Worm (Caenorhabditis elegans) whole organism, late embryonic: ENCODE measurements around the gene Y38E10A.24.

ENCODE experiments used
- C08G9.2 ChIP-seq: sonication (generic microtip); optimal IDR thresholded peaks from 2 replicates; lab custom pipeline; 2016; ENCODE audit warnings: mild to moderate bottlenecking, missing genetic modification characterization, moderate library complexity, missing compliant biosample characterization
- C38D4.7 ChIP-seq: fragments of 200-800 bp; sonication (Bioruptor generic); optimal IDR thresholded peaks from 2 replicates; lab custom pipeline; 2018; ENCODE audit warnings: mild to moderate bottlenecking, missing genetic modification characterization, moderate library complexity, missing compliant biosample characterization
- F13H6.1 ChIP-seq: sonication (generic microtip); optimal IDR thresholded peaks from 2 replicates; lab custom pipeline; 2016; ENCODE audit warnings: missing genetic modification characterization, missing compliant biosample characterization
- T23F11.4 ChIP-seq: fragments of 200-800 bp; sonication (Bioruptor generic); optimal IDR thresholded peaks from 2 replicates; lab custom pipeline; 2018; ENCODE audit warnings: mild to moderate bottlenecking, missing genetic modification characterization, missing compliant biosample characterization
- Y22D7AL.16 ChIP-seq: sonication (generic microtip); optimal IDR thresholded peaks from 2 replicates; lab custom pipeline; 2016; ENCODE audit warnings: missing genetic modification characterization, missing compliant biosample characterization
- ceh-14 ChIP-seq: sonication (generic microtip); optimal IDR thresholded peaks from 2 replicates; lab custom pipeline; 2016; ENCODE audit warnings: missing genotype, missing genetic modification characterization, missing compliant biosample characterization
- ceh-18 ChIP-seq: sonication (generic microtip); optimal IDR thresholded peaks from 2 replicates; lab custom pipeline; 2016; ENCODE audit warnings: missing genetic modification characterization, missing compliant biosample characterization
- ceh-2 ChIP-seq: sonication (generic microtip); optimal IDR thresholded peaks from 2 replicates; lab custom pipeline; 2016; ENCODE audit warnings: missing genotype, missing genetic modification characterization, missing compliant biosample characterization
- ceh-22 ChIP-seq: sonication (generic microtip); optimal IDR thresholded peaks from 2 replicates; lab custom pipeline; 2017; ENCODE audit warnings: missing biosample characterization, missing genetic modification characterization
- ceh-24 ChIP-seq: sonication (generic microtip); optimal IDR thresholded peaks from 2 replicates; lab custom pipeline; 2016; ENCODE audit warnings: mild to moderate bottlenecking, missing genetic modification characterization, missing compliant biosample characterization
- ceh-45 ChIP-seq: fragments of 200-800 bp; sonication (Bioruptor generic); IDR thresholded peaks from 2 replicates; pipeline ENCODE4 v1.3.6; 2022; ENCODE audit warnings: missing genetic modification reagents, missing genetic modification characterization, missing compliant biosample characterization
- che-1 ChIP-seq: sonication (generic microtip); optimal IDR thresholded peaks from 2 replicates; lab custom pipeline; 2016; ENCODE audit warnings: mild to moderate bottlenecking, missing genetic modification characterization, missing compliant biosample characterization
- elt-2 ChIP-seq: sonication (generic microtip); optimal IDR thresholded peaks from 2 replicates; lab custom pipeline; 2016; ENCODE audit warnings: missing genetic modification reagents, missing genetic modification characterization, missing compliant biosample characterization
- elt-4 ChIP-seq: sonication (generic microtip); optimal IDR thresholded peaks from 2 replicates; lab custom pipeline; 2016; ENCODE audit warnings: missing genetic modification characterization, missing compliant biosample characterization
- ets-4 ChIP-seq: sonication (generic microtip); optimal IDR thresholded peaks from 2 replicates; lab custom pipeline; 2016; ENCODE audit warnings: missing genetic modification characterization, missing compliant biosample characterization
- fax-1 ChIP-seq: sonication (generic microtip); optimal IDR thresholded peaks from 2 replicates; lab custom pipeline; 2016; ENCODE audit warnings: missing genotype, missing genetic modification characterization, missing compliant biosample characterization
- fkh-10 ChIP-seq: fragments of 150-350 bp; optimal IDR thresholded peaks from 2 replicates; lab custom pipeline; 2014; ENCODE audit warnings: missing biosample characterization, missing genetic modification reagents, missing genetic modification characterization
- hlh-13 ChIP-seq: fragments of 200-800 bp; sonication (Bioruptor generic); optimal IDR thresholded peaks from 2 replicates; lab custom pipeline; 2018; ENCODE audit warnings: mild to moderate bottlenecking, missing genetic modification characterization, missing compliant biosample characterization
- hlh-15 ChIP-seq: sonication (generic microtip); optimal IDR thresholded peaks from 2 replicates; lab custom pipeline; 2016; ENCODE audit warnings: missing genetic modification characterization, missing compliant biosample characterization
- hlh-6 ChIP-seq: sonication (generic microtip); optimal IDR thresholded peaks from 2 replicates; lab custom pipeline; 2016; ENCODE audit warnings: missing genotype, missing genetic modification characterization, missing compliant biosample characterization
- lim-6 ChIP-seq: sonication (generic microtip); optimal IDR thresholded peaks from 2 replicates; lab custom pipeline; 2016; ENCODE audit warnings: missing genetic modification characterization, missing compliant biosample characterization
- mec-3 ChIP-seq: sonication (generic microtip); optimal IDR thresholded peaks from 2 replicates; lab custom pipeline; 2016; ENCODE audit warnings: borderline replicate concordance, missing genetic modification characterization, missing compliant biosample characterization
- nhr-11 ChIP-seq: fragments of 150-350 bp; optimal IDR thresholded peaks from 2 replicates; lab custom pipeline; 2014; ENCODE audit warnings: missing biosample characterization, missing genetic modification characterization
- odd-2 ChIP-seq: sonication (generic microtip); optimal IDR thresholded peaks from 2 replicates; lab custom pipeline; 2017; ENCODE audit warnings: antibody characterized with exemption, mild to moderate bottlenecking, missing genetic modification characterization, missing compliant biosample characterization
- pag-3 ChIP-seq: sonication (generic microtip); optimal IDR thresholded peaks from 2 replicates; lab custom pipeline; 2016; ENCODE audit warnings: missing compliant biosample characterization, missing genetic modification characterization, borderline replicate concordance
- pax-1 ChIP-seq: fragments of 150-350 bp; optimal IDR thresholded peaks from 2 replicates; lab custom pipeline; 2014; ENCODE audit warnings: missing biosample characterization, missing genetic modification characterization
- pha-2 ChIP-seq: sonication (generic microtip); optimal IDR thresholded peaks from 2 replicates; lab custom pipeline; 2017; ENCODE audit warnings: mild to moderate bottlenecking, missing genetic modification characterization, missing compliant biosample characterization
- pha-4 ChIP-seq: fragments of 150-350 bp; optimal IDR thresholded peaks from 2 replicates; lab custom pipeline; 2018; ENCODE audit warnings: missing biosample characterization, missing genetic modification reagents, missing genetic modification characterization
- pqm-1 ChIP-seq: sonication (generic microtip); optimal IDR thresholded peaks from 2 replicates; lab custom pipeline; 2016; ENCODE audit warnings: missing genetic modification characterization, missing compliant biosample characterization
- pros-1 ChIP-seq: fragments of 150-350 bp; optimal IDR thresholded peaks from 2 replicates; lab custom pipeline; 2014; ENCODE audit warnings: missing biosample characterization, missing genetic modification reagents, missing genetic modification characterization
- ref-2 ChIP-seq: sonication (generic microtip); optimal IDR thresholded peaks from 2 replicates; lab custom pipeline; 2016; ENCODE audit warnings: missing genetic modification characterization, missing compliant biosample characterization
- tbx-7 ChIP-seq: sonication (generic microtip); optimal IDR thresholded peaks from 2 replicates; lab custom pipeline; 2016; ENCODE audit warnings: missing genotype, missing genetic modification characterization, missing compliant biosample characterization
- unc-3 ChIP-seq, 2 experiments: fragments of 200-800 bp in 1 of 2; sonication (Bioruptor generic) in 1 of 2; sonication (generic microtip) in 1 of 2; conservative IDR thresholded peaks in 1 of 2; optimal IDR thresholded peaks in 1 of 2; 2 replicates each; pipeline versions ENCODE4 v1.3.6 to Lab custom; 2016 to 2022; ENCODE audit warnings: missing compliant biosample characterization in 2 of 2, missing genetic modification characterization in 2 of 2, missing genetic modification reagents in 1 of 2
- unc-55 ChIP-seq: sonication (generic microtip); optimal IDR thresholded peaks from 2 replicates; lab custom pipeline; 2017; ENCODE audit warnings: missing biosample characterization, missing genetic modification reagents, missing genetic modification characterization
- unc-86 ChIP-seq: sonication (generic microtip); optimal IDR thresholded peaks from 2 replicates; lab custom pipeline; 2016; ENCODE audit warnings: missing genetic modification characterization, missing compliant biosample characterization
- ztf-16 ChIP-seq: sonication (generic microtip); optimal IDR thresholded peaks from 2 replicates; lab custom pipeline; 2017; ENCODE audit warnings: missing genetic modification characterization, missing compliant biosample characterization

Gene Y38E10A.24

ce11 chrII:12654447-12654846 is 24.4 kb upstream of the Y38E10A.24 start, which contains the start of gene rgs-4:
TSS of gene rgs-4 (plus strand) at chrII:12654747.
- no peak for TF ChIP-seq ceh-2
- TF ChIP-seq pag-3 (tag; lab: Kevin White, UChicago) = no peak
- no peak for TF ChIP-seq ceh-24 (tag; lab: Kevin White, UChicago)
- no peak for TF ChIP-seq hlh-15 (tag; lab: Kevin White, UChicago)
- no peak for TF ChIP-seq pros-1 (tag; lab: Kevin White, UChicago)
- no peak for TF ChIP-seq hlh-13 (GFP tag; lab: Kevin White, UChicago)
- TF ChIP-seq nhr-11 (tag; lab: Kevin White, UChicago) = no peak
- no peak for TF ChIP-seq ref-2
- no peak for TF ChIP-seq che-1 (tag; lab: Kevin White, UChicago)
- TF ChIP-seq C38D4.7 (GFP tag; lab: Kevin White, UChicago) = no peak
- no peak for TF ChIP-seq hlh-6 (tag; lab: Kevin White, UChicago)
- no peak for TF ChIP-seq fax-1 (tag; lab: Kevin White, UChicago)
- no peak for TF ChIP-seq ceh-18 (tag; lab: Kevin White, UChicago)

DNA sequence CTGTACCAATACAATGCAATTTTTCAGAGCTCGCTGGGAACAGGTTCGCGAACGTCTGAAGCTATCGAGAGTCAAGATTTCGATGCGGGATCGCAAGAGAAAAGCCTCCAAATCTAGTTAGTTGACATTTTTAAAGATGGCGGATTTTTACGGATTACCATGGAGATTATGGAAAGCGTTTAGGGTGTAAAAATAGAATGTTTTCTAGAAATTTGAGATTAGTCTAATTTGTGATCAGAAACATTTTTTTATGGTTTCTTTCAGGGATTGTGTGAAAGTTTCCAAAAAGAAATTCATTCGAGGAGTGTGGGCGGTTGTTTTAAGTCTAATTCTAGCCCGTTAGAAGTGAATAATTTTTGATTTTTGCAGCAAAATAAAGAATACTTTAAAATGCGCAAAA is 23.0 kb upstream of the Y38E10A.24 start:
- TF ChIP-seq unc-86 (tag; lab: Kevin White, UChicago) (no peak), tbx-7 (no peak), Y22D7AL.16 (no peak), pha-4 (tag; lab: Kevin White, UChicago) (no peak), fkh-10 (GFP tag; lab: Kevin White, UChicago) (no peak), ets-4 (tag; lab: Kevin White, UChicago) (no peak), F13H6.1 (tag; lab: Kevin White, UChicago) (no peak), mec-3 (tag; lab: Kevin White, UChicago) (no peak), lim-6 (tag; lab: Kevin White, UChicago) (no peak), pha-2 (tag; lab: Kevin White, UChicago) (no peak), pqm-1 (tag; lab: Kevin White, UChicago) (no peak)

ce11 chrII:12657620-12658019 is 21.2 kb upstream of the Y38E10A.24 start:
- TF ChIP-seq ceh-14 = peak; percentile 63
- TF ChIP-seq ceh-45 (GFP tag; lab: Robert Waterston, UW) = no peak

ce11 chrII:12658409-12658808 is 20.4 kb upstream of the Y38E10A.24 start:
- TF ChIP-seq ceh-18 (tag; lab: Kevin White, UChicago) (no peak), ztf-16 (tag; lab: Kevin White, UChicago) (no peak), C08G9.2 (tag; lab: Kevin White, UChicago) (no peak), odd-2 (tag; lab: Kevin White, UChicago) (no peak), elt-2 (tag; lab: Kevin White, UChicago) (no peak), lim-6 (tag; lab: Kevin White, UChicago) (no peak), elt-4 (tag; lab: Kevin White, UChicago) (no peak), unc-55 (GFP tag; lab: Kevin White, UChicago) (no peak), pax-1 (tag; lab: Kevin White, UChicago) (no peak), ceh-22 (tag; lab: Kevin White, UChicago) (no peak), ceh-2 (no peak), che-1 (tag; lab: Kevin White, UChicago) (no peak), unc-3 (GFP tag; conservative IDR thresholded peaks at IDR 0.05; lab: Robert Waterston, UW) (no peak), unc-3 (tag; optimal IDR thresholded peaks at IDR 0.05; lab: Kevin White, UChicago) (no peak), T23F11.4 (GFP tag; lab: Kevin White, UChicago) (no peak)
- TF ChIP-seq, all 69 proteins: peak for 0
